Worm (Caenorhabditis elegans): Measurements from ENCODE around the gene F42C5.6.

- TF ChIP-seq hrde-1 (tag; optimal IDR thresholded peaks at IDR 0.05; ENCODE audit: borderline replicate concordance) (no peak), dpl-1 (GFP tag; optimal IDR thresholded peaks at IDR 0.05) (no peak), mes-4 (tag; optimal IDR thresholded peaks at IDR 0.05) (no peak), tbp1 (GFP tag; optimal IDR thresholded peaks at IDR 0.05) (no peak), F55B11.4 (tag; optimal IDR thresholded peaks at IDR 0.05; ENCODE audit: borderline replicate concordance, insufficient read depth) (no peak), ama-1 (optimal IDR thresholded peaks at IDR 0.05) (no peak), ama-1 (GFP tag; optimal IDR thresholded peaks at IDR 0.05) (no peak), nhr-80 (tag; optimal IDR thresholded peaks at IDR 0.05) (no peak), nhr-90 (tag; optimal IDR thresholded peaks at IDR 0.05) (no peak), ztf-22 (GFP tag; optimal IDR thresholded peaks at IDR 0.05) (no peak)
Measured at ce11 chrIV:7285839-7286238, 23.0 kb downstream of the F42C5.6 start, which contains the start of gene C06E4.8.
